Fruit fly (Drosophila melanogaster) whole organism, adult: Measurements from ENCODE around the gene Ir7a.

Source experiments
- CG11617 ChIP-seq: fragments of 200-800 bp; sonication (Bioruptor generic); optimal IDR thresholded peaks from 2 replicates; lab custom pipeline; 2017; ENCODE audit warnings: mild to moderate bottlenecking, missing biosample characterization, missing genetic modification reagents, missing genetic modification characterization
- CG33017 ChIP-seq: fragments of 200-800 bp; sonication (Bioruptor generic); optimal IDR thresholded peaks from 2 replicates; lab custom pipeline; 2018; ENCODE audit warnings: missing biosample characterization, mild to moderate bottlenecking, missing genetic modification characterization, moderate library complexity
- Crg-1 ChIP-seq: fragments of 200-800 bp; sonication (Bioruptor generic); optimal IDR thresholded peaks from 2 replicates; lab custom pipeline; 2016; ENCODE audit warnings: missing biosample characterization, missing genetic modification characterization
- Hr96 ChIP-seq: fragments of 200-800 bp; sonication (Bioruptor generic); optimal IDR thresholded peaks from 2 replicates; lab custom pipeline; 2016; ENCODE audit warnings: missing biosample characterization, missing genetic modification characterization
- bab1 ChIP-seq: fragments of 200-800 bp; sonication (Bioruptor generic); optimal IDR thresholded peaks from 3 replicates; lab custom pipeline; 2019; ENCODE audit warnings: missing biosample characterization, mild to moderate bottlenecking, missing genetic modification characterization, moderate library complexity
- cic ChIP-seq: fragments of 200-800 bp; sonication (Bioruptor generic); optimal IDR thresholded peaks from 2 replicates; lab custom pipeline; 2017; ENCODE audit warnings: missing biosample characterization, mild to moderate bottlenecking, missing genetic modification characterization, moderate library complexity
- cnc ChIP-seq, 2 experiments: fragments of >200 bp; optimal IDR thresholded peaks; 2 replicates each; lab custom pipeline; 2017
- kay ChIP-seq: fragments of 200-800 bp; sonication (Bioruptor generic); peaks from one replicate; lab custom pipeline; 2016; ENCODE audit warnings: missing biosample characterization, missing genetic modification characterization, borderline replicate concordance
- tj ChIP-seq: fragments of 200-800 bp; sonication (Bioruptor generic); optimal IDR thresholded peaks from 3 replicates; lab custom pipeline; 2017; ENCODE audit warnings: missing biosample characterization, mild to moderate bottlenecking, missing genetic modification characterization, moderate library complexity
- toe ChIP-seq: fragments of 200-800 bp; sonication (Bioruptor generic); optimal IDR thresholded peaks from 2 replicates; lab custom pipeline; 2016; ENCODE audit warnings: missing biosample characterization, missing genetic modification characterization

DNA sequence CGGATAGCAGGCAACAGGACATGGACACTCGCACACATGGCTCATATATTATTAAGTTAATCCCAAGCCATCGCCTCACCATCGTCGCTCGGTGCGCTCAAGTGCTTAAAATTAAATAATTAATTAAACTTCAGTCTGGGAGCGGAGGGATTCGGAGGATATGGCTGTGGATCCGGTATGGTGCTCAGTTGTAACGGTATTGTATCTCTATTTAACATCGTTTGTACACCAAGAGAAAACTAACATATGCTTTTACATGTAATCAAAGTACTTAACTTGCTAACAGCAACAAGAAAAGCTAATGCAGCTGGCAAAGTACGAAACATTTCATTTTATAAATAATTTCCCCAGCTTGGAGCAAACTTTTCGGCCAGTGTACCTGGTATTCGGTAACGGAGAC lies 26.3 kb downstream of the Ir7a start:
- TF ChIP-seq kay (GFP tag; lab: Kevin White, UChicago), result no peak
- no peak for TF ChIP-seq CG11617 (GFP tag; lab: Kevin White, UChicago)
- no peak for TF ChIP-seq cnc (optimal IDR thresholded peaks at IDR 0.05; lab: Kevin White, UChicago)
- no peak for TF ChIP-seq bab1 (GFP tag; lab: Kevin White, UChicago)
- TF ChIP-seq Crg-1 (GFP tag; lab: Kevin White, UChicago), result no peak
- TF ChIP-seq CG33017, result no peak
- TF ChIP-seq Hr96 (GFP tag; lab: Kevin White, UChicago), result no peak
- no peak for TF ChIP-seq tj
- no peak for TF ChIP-seq toe
- TF ChIP-seq cic (GFP tag; lab: Kevin White, UChicago), result no peak
